Worm (Caenorhabditis elegans) whole organism, dauer: ENCODE results near the gene ugt-65.

Experiments
- unc-62 ChIP-seq: sonication (generic microtip); optimal IDR thresholded peaks from 2 replicates; lab custom pipeline; 2017; ENCODE audit warnings: missing biosample characterization, missing genetic modification reagents, missing genetic modification characterization

Gene ugt-65

DNA sequence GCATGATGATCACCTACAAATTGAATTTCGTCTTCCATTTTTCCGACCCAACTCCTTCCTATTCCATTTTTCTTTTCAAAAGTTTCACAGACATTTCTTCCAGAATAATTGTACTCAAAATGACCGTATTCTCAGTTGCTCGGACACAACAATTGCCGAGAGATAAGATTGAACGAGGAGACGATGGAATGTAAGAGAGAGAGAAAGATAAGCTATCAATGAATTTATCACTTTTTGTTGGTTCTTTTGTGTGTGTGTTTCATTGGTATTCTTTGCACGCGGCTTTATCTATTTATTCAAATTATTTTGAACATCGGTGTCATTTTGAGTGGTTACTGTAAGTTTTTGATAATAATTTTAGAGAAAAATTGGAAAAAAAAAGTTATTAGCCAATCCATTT lies at the start of gene ugt-65:
TSS of gene ugt-65 (plus strand) at position 229 of the 400 bp plus-strand sequence.
- no peak for TF ChIP-seq unc-62

DNA sequence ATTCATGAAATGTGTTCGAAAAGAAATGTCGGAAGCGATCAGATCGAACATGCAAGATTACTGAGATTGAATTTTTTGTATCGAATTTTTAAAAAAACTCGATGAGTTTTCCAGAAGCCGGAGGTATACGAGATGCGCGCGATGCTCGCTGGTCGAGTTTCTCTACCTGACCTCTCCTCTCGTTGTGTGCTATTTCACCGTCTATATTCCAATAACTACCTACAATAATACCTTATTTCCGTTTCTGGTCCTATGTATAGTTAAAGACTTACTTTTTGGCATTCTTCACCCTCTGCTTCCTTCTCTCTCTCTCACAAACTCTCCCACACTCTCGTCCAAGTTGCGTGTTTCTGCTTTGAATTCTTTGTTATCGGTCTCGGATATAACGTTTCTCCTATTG lies 49.1 kb upstream of the ugt-65 start:
- TF ChIP-seq unc-62: no peak

DNA sequence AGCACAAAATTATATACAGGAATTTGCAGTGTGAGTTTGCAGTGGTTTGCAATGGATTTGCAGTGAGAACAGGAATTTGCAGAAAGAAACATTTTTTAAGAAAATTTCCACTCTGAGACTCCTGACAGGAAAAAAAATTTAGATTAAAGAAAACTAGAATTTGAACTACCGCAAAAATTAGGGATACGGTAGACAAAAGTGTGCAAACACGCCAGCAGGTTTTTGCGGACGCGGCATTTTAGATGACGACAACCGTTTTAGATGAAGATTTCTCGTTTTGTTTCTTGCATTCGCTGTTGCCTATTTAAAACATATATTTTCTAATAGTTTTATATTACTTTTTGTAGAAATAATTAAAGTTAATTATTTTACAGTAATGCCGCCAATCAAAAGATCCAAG lies 48.6 kb upstream of the ugt-65 start, which contains the start of gene wdr-46:
TSS of gene wdr-46 (plus strand) at position 375 of the 400 bp plus-strand sequence.
- TF ChIP-seq unc-62: no peak

DNA sequence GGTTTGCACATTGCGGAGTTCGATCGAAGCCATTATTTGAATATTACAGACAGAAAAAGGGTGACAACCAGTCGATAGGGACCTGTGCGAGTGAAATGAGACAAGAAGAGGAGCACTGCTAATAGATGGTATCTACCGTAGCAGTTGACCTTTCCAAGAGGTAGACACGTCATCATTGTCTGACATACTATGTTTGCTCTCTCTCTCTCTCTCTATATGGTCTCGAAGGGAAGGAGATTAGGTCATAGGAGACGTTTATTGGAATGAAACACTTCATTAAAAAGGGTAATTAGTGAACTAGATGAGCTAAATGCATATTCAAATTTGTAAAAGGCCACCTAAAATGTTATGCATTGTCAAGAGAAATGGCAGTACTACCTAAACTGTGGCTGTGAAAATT lies 44.5 kb upstream of the ugt-65 start, which contains the start of gene atz-1:
TSS of gene atz-1 (minus strand) at position 101 of the 400 bp plus-strand sequence.
- no peak for TF ChIP-seq unc-62

DNA sequence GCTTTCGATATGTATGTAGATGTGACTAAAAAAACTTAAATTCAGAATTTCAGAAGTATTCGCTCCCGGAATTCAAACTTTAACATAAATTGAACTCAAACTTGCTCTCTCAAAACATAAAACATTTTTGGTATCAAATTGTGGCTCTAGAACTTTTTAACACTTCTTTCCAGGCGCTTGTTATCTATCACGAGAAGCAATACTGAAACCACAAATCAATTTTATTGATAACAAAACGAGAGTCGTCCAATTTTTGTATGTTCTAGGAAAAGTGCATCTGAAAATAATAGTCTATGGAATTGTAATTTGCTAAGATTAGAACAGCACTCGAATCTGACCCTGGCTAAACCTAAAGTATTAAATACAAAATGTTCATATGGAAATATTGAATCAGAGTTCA lies 41.6 kb upstream of the ugt-65 start:
- TF ChIP-seq unc-62: no peak

DNA sequence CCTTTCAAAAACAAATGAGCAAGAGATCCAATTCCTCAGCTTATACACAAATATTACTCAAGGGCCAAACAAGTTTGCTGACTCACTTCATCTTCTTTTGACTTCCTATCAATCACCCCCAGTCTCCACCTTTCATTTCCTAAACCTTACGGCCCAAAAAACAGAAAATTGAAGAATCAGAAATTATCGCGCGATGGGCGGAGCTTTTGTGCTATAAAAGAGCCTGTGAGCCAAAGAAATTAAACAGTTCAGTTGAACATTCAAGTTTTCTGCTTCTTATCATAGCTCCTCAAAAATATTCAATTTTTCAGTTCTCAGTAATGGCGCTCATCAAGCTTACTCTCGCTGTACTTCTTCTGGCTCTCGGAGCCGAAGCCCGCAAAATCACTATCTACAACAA lies 40.7 kb upstream of the ugt-65 start, which contains the start of gene thn-1:
TSS of gene thn-1 (plus strand) at position 301 of the 400 bp plus-strand sequence.
- TF ChIP-seq unc-62: no peak

DNA sequence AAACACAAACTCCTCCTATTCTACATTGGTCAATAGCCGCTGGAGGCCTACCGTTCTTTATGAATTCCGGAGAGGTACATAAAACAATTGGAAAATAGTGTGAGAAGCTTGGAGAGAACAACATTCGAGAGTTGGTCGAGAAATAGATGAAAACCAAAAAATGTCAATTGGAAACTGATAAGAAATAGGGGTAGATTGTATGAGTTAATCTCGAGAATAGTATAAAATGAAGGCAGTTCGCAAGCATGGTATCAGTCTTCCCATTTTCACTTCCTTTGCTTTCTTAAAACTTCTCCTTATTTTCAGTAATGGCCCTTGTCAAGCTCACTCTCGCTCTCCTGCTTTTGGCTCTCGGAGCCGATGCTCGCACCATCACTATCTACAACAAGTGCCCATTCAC lies 37.6 kb upstream of the ugt-65 start, which contains the start of gene thn-2:
TSS of gene thn-2 (plus strand) at position 307 of the 400 bp plus-strand sequence.
- TF ChIP-seq unc-62: no peak

DNA sequence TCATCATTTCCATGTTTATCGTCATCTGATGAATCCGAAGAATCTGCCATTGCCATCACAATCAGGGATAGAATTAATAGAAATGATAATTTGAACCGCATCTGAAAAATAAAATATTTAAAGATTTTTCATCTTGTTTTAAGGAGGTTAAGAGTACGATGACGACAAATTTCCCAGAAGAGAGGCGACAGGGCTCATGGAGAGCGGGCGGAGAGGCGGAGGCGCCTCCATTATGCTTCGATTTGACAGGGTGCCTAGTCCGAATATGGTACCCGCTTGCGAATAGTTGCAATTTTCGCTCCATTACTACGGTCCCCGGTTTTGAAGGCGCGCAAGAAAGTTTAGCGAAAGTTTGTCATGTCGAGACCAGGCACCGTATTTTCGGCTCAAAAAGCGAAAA lies 35.4 kb upstream of the ugt-65 start, which contains the start of gene F28D1.6:
TSS of gene F28D1.6 (minus strand) at position 101 of the 400 bp plus-strand sequence.
- TF ChIP-seq unc-62: no peak

DNA sequence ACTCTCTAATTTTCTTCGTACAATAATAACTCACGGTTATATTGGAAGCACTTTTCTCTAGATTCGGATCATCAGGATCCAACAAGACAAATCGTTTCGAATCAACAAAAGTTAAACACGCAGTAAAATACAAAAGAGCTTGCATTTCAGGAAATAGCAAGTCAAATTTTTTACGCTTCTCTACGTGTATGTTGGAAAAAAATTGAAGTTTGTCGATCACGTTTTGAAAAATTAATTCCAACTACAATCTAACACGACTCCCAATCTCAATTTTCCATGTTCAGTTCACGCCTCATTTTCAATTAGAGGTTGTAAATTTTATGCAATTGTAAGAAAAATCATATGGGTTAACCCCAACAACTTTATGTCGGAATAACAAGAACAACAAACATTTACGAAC lies 30.5 kb upstream of the ugt-65 start, which contains the start of gene spe-45:
TSS of gene spe-45 (minus strand) at position 145 of the 400 bp plus-strand sequence.
- TF ChIP-seq unc-62: no peak

DNA sequence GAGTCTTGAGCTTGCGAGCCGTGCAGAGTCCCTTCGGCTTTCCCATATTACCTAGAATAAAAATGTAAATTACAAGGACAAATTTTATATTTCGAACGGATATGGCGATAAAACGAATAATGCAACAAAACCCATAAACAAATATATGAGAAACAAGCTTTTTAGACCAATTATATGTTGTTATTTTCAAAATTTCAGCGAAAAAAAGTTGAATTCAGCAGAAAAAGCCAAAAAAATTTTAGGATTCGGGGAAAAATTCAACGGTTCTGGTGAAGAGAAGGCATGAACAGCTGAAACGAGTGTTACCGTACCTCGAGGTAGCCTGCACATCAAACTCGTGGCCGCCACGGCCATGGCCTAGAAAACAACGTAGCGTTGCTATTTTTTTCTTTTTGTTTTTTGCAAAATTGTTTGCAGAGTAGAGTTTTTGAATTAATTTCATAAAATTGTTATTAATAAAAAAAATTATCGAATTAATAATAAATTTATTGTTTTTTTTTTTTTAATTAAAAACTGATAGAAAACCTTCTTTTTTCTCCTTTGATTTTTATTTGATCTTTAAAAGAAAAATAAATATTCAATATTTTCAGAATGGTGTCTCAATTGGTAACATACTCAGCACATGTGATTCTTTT lies 29.4 kb upstream of the ugt-65 start, which contains the start of the genes rps-23 and dpm-3:
TSS of gene rps-23 (minus strand) at position 51 of the 635 bp plus-strand sequence.
TSS of gene dpm-3 (plus strand) at position 585 of the 635 bp plus-strand sequence.
- TF ChIP-seq unc-62: no peak

DNA sequence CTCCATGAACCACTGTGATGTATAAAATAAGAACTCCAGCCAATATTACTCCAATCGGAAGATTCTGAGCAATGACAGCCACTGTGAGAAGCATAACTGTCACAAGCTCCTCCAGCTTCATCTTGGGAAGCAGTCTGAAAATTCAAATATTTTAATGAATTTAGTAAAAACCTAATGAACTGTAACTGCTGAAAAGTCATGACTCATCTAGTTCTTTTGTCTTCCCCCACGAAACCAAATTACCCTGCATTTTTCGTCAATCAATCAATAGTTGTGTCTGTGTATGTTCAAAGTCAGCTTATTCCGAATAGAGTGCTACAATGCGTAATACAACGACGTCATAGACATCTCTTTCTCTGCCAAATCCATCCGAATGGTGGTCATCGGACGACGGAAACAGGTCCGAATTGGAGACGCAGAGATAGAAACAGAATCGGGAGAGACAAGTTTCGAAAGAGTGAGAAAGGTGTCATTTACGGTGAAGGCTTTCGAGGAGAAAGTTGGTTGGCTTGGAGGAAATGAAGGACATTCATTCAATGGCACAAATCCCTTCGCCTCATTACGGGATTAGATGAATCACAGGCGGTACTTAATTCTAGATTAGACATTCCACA lies 23.7 kb upstream of the ugt-65 start:
- TF ChIP-seq unc-62: no peak

DNA sequence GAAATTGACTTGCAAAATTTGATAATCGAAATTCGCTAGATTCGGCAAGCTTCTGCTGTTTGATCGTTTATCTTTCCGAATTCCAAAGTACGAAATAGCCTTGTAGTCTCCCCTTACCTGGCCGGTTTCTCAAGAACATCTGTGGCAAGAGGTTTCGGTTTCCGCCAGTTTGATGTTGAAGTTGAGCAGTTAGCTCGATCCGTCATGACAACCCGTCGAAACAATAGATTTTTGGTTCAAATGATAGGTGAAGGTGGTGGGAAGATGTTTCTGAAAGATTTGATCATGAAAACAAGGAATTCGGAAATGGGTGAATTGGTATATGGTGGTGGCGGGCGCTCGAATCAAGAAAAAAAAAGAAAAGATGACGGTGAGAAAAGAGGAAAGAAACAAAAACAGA lies 22.0 kb upstream of the ugt-65 start, which contains the start of gene acs-20:
TSS of gene acs-20 (minus strand) at position 270 of the 400 bp plus-strand sequence.
- TF ChIP-seq unc-62: no peak

DNA sequence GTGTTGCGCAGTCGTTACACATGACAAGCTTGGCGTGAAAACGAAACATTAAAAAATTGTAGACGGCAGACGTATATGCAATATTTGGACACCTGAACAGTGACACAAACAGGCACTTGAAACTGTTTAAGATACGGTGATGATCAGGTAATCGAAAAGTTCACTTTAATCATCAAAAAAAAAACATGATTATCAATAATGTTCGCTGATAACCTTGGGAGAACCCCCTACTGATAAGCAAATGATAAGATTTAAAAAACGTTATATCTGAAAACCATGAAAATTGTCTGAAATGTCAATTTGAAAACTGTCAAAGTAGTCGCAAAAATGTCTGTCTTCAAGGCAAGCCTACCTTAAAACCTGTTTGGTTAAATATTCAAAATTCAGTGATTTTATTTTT lies 20.5 kb upstream of the ugt-65 start:
- TF ChIP-seq unc-62: no peak

DNA sequence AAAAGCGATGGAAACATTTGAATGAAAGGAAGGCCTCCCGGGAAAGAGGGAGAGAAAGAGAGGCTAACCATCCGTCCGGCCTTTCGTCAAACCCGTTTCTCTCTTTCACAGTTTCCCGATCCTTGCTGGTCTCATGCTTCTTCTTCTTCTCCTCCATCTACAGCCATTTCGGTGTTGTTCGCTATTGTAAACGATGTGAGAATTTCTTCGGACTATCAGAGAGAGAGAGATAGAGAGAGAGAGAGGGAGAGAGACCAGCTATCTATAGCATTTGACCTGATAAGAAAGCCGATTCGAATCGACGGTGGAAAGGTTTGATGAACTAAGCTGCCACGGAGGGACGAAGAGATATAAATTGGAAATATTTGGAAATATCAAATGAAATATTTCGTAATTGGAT lies 17.0 kb upstream of the ugt-65 start:
- TF ChIP-seq unc-62: no peak

DNA sequence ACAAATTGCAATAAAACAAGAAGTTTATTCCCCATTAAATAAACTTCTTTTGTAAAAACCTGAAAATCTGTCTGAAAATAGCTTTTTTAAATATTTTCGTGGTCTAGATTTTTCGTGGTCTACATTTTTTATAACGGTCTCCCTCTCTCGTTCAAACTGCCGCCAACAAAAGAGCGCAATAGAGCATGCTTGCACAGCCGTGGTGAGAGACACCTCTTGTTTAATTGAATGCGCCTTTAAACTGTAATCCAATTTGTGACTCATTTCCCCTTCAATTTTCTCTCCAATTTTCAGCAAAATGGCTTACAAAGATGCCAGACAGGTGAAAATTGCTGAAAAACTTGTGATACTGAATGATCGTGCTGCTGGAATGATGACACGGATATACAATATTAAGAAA lies 16.3 kb upstream of the ugt-65 start, which contains the start of gene gex-3:
TSS of gene gex-3 (plus strand) at position 295 of the 400 bp plus-strand sequence.
- no peak for TF ChIP-seq unc-62

DNA sequence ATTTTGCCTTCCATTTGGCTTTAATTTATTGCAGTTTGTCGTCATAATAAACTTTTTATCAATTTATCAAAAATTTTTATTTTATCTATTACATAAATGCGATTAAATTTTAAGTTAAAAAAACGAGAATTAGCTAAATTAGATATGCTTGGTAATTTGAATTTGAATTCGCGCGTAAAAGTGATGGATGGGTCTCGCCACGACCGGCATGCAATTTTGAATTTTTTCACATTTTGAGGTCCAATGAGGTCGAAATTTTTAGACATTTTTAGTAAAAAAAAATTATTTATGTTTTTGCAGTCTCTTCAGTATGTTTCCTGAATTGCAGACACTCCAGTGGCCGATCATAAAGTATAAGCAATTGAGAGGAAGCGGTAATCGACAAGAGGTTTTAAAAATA lies 11.9 kb upstream of the ugt-65 start, which contains the start of gene dsb-1:
TSS of gene dsb-1 (plus strand) at position 301 of the 400 bp plus-strand sequence.
- no peak for TF ChIP-seq unc-62

DNA sequence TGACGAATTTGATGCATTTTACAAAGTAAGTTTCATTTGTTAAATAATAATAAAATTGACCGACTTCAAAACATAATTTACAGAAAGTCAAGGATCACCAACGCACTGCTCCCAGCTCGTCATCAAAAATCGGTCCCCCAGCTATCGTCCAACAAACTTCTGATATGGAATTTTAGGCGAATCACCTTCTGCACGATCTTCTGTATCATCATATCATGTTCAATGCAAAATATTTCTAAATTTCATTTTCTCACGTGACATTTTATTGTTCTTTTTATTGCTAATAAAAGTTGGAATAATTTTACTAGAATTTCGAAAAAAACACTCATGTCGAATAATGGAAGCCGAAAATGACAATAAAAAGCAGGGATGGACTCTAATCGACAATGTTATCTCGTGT lies 10.3 kb upstream of the ugt-65 start, which contains the start of gene acl-13:
TSS of gene acl-13 (plus strand) at position 301 of the 400 bp plus-strand sequence.
- no peak for TF ChIP-seq unc-62
